Worm (Caenorhabditis elegans): ENCODE data around the gene clec-59.

ce11 chrII:10437840-10438239, 41.4 kb downstream of the clec-59 start:
- TF ChIP-seq nhr-12 (tag; optimal IDR thresholded peaks at IDR 0.05) (no peak), mep-1 (tag; optimal IDR thresholded peaks at IDR 0.05) (no peak), elt-2 (tag; optimal IDR thresholded peaks at IDR 0.05) (no peak), lin-15B (tag; optimal IDR thresholded peaks at IDR 0.05) (no peak), ama-1 (optimal IDR thresholded peaks at IDR 0.05) (no peak), lin-35 (GFP tag; optimal IDR thresholded peaks at IDR 0.05) (no peak)
